Fruit fly (Drosophila melanogaster): ENCODE results near the gene CG14451.

- TF ChIP-seq br (optimal IDR thresholded peaks at IDR 0.05) = no peak
- no peak for TF ChIP-seq h (optimal IDR thresholded peaks at IDR 0.05)
- no peak for TF ChIP-seq CG30431 (GFP tag; optimal IDR thresholded peaks at IDR 0.05)
Measured at dm6 chr3L:22686987-22687386, 34.9 kb downstream of the CG14451 start, which contains the start of the genes CG14455 and CG14456.
